Fruit fly (Drosophila melanogaster): Measurements from ENCODE around the gene Mt2.

Gene Mt2

dm6 chr2L:12108779-12109564 is 12.6 kb downstream of the Mt2 start, which contains the start of the genes Rab6 and Phae1 (continued):
- peak; percentile 16 for TF ChIP-seq nerfin-1 (tag; optimal IDR thresholded peaks at IDR 0.05)
- TF ChIP-seq Hey (tag; optimal IDR thresholded peaks at IDR 0.05), result peak; percentile 50
- TF ChIP-seq seq (GFP tag; IDR thresholded peaks at IDR 0.05), result peak; percentile 18; the same call in 1 of the 2 replicates
- no peak for TF ChIP-seq nau (GFP tag; optimal IDR thresholded peaks at IDR 0.05)
- peak; percentile 44 for TF ChIP-seq nmo (GFP tag; optimal IDR thresholded peaks at IDR 0.05)
- TF ChIP-seq pzg (GFP tag; optimal IDR thresholded peaks at IDR 0.05), result peak; percentile 80
- TF ChIP-seq Pdp1 (GFP tag; optimal IDR thresholded peaks at IDR 0.05), result peak in 1 of 2 experiments; percentile 27
- peak; percentile 57 for TF ChIP-seq Med (GFP tag)
- TF ChIP-seq CG17328 (GFP tag; IDR thresholded peaks at IDR 0.05), result no peak
- TF ChIP-seq Rfx (GFP tag; IDR thresholded peaks at IDR 0.05), result no peak; the same call in 1 of the 2 replicates
- TF ChIP-seq CG2116 (GFP tag; optimal IDR thresholded peaks at IDR 0.05), result peak; percentile 85
- TF ChIP-seq CG8290 (GFP tag; optimal IDR thresholded peaks at IDR 0.05), result peak; percentile 59
- TF ChIP-seq CG8290 (tag; optimal IDR thresholded peaks at IDR 0.05), result no peak
- peak; percentile 77 for TF ChIP-seq sna (GFP tag; IDR thresholded peaks at IDR 0.05; ENCODE audit: partially characterized antibody)
- TF ChIP-seq PHDP (tag; optimal IDR thresholded peaks at IDR 0.05), result peak; percentile 14
- TF ChIP-seq BEAF-32 (GFP tag; optimal IDR thresholded peaks at IDR 0.05), result peak; percentile 75
- peak; percentile 87 for TF ChIP-seq HLH4C (GFP tag; IDR thresholded peaks at IDR 0.05; ENCODE audit: partially characterized antibody)
- no peak for TF ChIP-seq gsb (GFP tag; IDR thresholded peaks at IDR 0.05)
- TF ChIP-seq kay (GFP tag; optimal IDR thresholded peaks at IDR 0.05), result peak; percentile 94
- peak; percentile 27 for TF ChIP-seq phol (tag; optimal IDR thresholded peaks at IDR 0.05)
- peak; percentile 32 for TF ChIP-seq Jarid2 (GFP tag; optimal IDR thresholded peaks at IDR 0.05)
- peak; percentile 10 for TF ChIP-seq sug (tag; optimal IDR thresholded peaks at IDR 0.05)
- TF ChIP-seq Nf-YC (tag; optimal IDR thresholded peaks at IDR 0.05), result peak; percentile 40
- TF ChIP-seq tll (GFP tag; optimal IDR thresholded peaks at IDR 0.05), result peak in 1 of 2 experiments; percentile 40
- peak; percentile 74; the same call in 2 of the 3 replicates for TF ChIP-seq Doc3 (GFP tag; IDR thresholded peaks at IDR 0.05; ENCODE audit: partially characterized antibody)
- TF ChIP-seq CG4617 (GFP tag; optimal IDR thresholded peaks at IDR 0.05; ENCODE audit: borderline replicate concordance), result peak; percentile 95
- no peak for TF ChIP-seq zfh1 (GFP tag; IDR thresholded peaks at IDR 0.05)
- TF ChIP-seq zen (tag; optimal IDR thresholded peaks at IDR 0.05), result peak; percentile 0
- TF ChIP-seq CG11695 (GFP tag; IDR thresholded peaks at IDR 0.05), result peak; percentile 34; the same call in 1 of the 3 replicates
- peak; percentile 67; the same call in 2 of the 3 replicates for TF ChIP-seq Opbp (GFP tag; IDR thresholded peaks at IDR 0.05; ENCODE audit: partially characterized antibody)
- peak; percentile 20 for TF ChIP-seq CG12391 (tag; optimal IDR thresholded peaks at IDR 0.05)
- 0 out of 3 replicates have a peak, but pooled peaks have one; percentile 23 for TF ChIP-seq CG17361 (GFP tag; IDR thresholded peaks at IDR 0.05)
- TF ChIP-seq amos (GFP tag; IDR thresholded peaks at IDR 0.05; ENCODE audit: partially characterized antibody), result peak; percentile 70
- peak; percentile 33 for TF ChIP-seq Side (GFP tag; optimal IDR thresholded peaks at IDR 0.05)
- TF ChIP-seq hkb (optimal IDR thresholded peaks at IDR 0.05), result no peak
- 0 out of 2 replicates have a peak, but pooled peaks have one; percentile 34 for TF ChIP-seq hkb (GFP tag; IDR thresholded peaks at IDR 0.05)
- TF ChIP-seq YL-1 (GFP tag; optimal IDR thresholded peaks at IDR 0.05), result peak; percentile 88
- TF ChIP-seq CG12659 (GFP tag; optimal IDR thresholded peaks at IDR 0.05), result peak; percentile 8
- TF ChIP-seq bsh (GFP tag; optimal IDR thresholded peaks at IDR 0.05), result no peak
- TF ChIP-seq CG6791 (GFP tag; IDR thresholded peaks at IDR 0.05; ENCODE audit: partially characterized antibody), result peak; percentile 81
- no peak for TF ChIP-seq ken (GFP tag; IDR thresholded peaks at IDR 0.05)
- peak; percentile 34 for TF ChIP-seq CG2712 (tag; optimal IDR thresholded peaks at IDR 0.05)
- TF ChIP-seq MBD-R2 (GFP tag; IDR thresholded peaks at IDR 0.05), result peak; percentile 44; the same call in 1 of the 2 replicates
- no peak for TF ChIP-seq CG6854 (GFP tag; optimal IDR thresholded peaks at IDR 0.05)
- TF ChIP-seq CG11560 (tag; IDR thresholded peaks at IDR 0.05), result peak; percentile 83; the same call in 2 of the 3 replicates
- no peak for TF ChIP-seq CG31224 (GFP tag; IDR thresholded peaks at IDR 0.05)
- peak; percentile 62; the same call in 1 of the 3 replicates for TF ChIP-seq zen2 (GFP tag; IDR thresholded peaks at IDR 0.05; ENCODE audit: partially characterized antibody)
